Fruit fly (Drosophila melanogaster): ENCODE measurements around the gene waw.

DNA sequence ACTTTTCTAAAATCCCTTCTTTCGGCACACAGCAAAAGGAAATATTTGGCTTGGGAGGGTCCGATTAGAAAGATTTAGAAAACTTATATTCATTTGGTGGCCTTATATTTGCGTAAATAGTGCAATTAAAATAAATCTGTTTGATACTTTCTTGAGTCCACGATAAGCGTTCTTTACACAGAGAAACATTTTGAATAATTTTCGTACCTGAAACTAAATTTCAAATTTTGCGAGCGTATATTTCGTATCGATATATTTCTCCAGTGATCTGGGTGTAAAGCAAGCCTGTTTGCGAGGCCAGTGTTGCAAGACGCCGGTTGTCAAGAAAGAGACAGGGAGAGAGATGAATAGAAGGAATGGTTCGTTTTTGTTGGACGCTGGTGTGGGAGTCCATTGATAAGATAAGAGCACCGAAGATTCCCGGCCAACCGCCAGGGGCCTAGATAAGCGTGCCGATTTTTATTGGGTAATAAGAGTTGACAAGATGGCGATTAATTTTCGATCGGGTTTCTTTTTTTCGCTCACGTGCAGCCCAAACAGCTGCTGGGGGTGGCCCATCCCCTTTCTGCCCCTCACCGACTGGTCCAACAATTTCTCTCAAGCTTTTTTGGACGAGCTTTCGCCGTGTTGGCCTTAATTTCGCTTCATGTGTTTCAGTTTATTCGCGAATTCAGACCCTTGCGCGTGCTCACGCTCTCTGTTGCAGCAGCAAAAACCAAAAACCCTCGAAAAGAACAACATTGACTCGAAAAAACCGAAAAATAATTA, 11.0 kb downstream of the waw start, which contains the start of gene slgA:
- TF ChIP-seq insv (optimal IDR thresholded peaks at IDR 0.05) (no peak), Sin3A (optimal IDR thresholded peaks at IDR 0.05) (no peak), h (optimal IDR thresholded peaks at IDR 0.05) (no peak), psq (optimal IDR thresholded peaks at IDR 0.05) (no peak), Myc (optimal IDR thresholded peaks at IDR 0.05) (no peak)

Data from Kc167 (cell line).